Worm (Caenorhabditis elegans): ENCODE data around the gene sdha-1.

- TF ChIP-seq zag-1 (tag; optimal IDR thresholded peaks at IDR 0.05) (no peak), nhr-11 (tag; optimal IDR thresholded peaks at IDR 0.05) (no peak), lsy-2 (tag; optimal IDR thresholded peaks at IDR 0.05) (no peak), ama-1 (optimal IDR thresholded peaks at IDR 0.05) (no peak), nhr-12 (tag; optimal IDR thresholded peaks at IDR 0.05) (no peak), lin-11 (tag; optimal IDR thresholded peaks at IDR 0.05) (no peak), nhr-77 (tag; optimal IDR thresholded peaks at IDR 0.05) (no peak)
Measured at ce11 chrX:8509088-8509487, 36.7 kb downstream of the sdha-1 start.

All from whole organism, L2 larva.